Fruit fly (Drosophila melanogaster) whole organism, wandering third instar larva: Measurements from ENCODE around the gene CG43137.

Experiments used
- Dfd ChIP-seq: fragments of >200 bp; optimal IDR thresholded peaks from 2 replicates; lab custom pipeline; 2017; ENCODE audit warnings: missing biosample characterization, missing genetic modification characterization
- Hnf4 ChIP-seq: fragments of 200-800 bp; sonication (Bioruptor generic); optimal IDR thresholded peaks from 2 replicates; lab custom pipeline; 2016; ENCODE audit warnings: missing biosample characterization, mild to moderate bottlenecking, missing genetic modification characterization
- Hr78 ChIP-seq: fragments of >200 bp; optimal IDR thresholded peaks from 2 replicates; lab custom pipeline; 2017; ENCODE audit warnings: missing biosample characterization, missing genetic modification characterization
- Hr83 ChIP-seq: fragments of 200-300 bp; sonication (Bioruptor generic); optimal IDR thresholded peaks from 2 replicates; lab custom pipeline; 2016; ENCODE audit warnings: missing biosample characterization, mild to moderate bottlenecking, missing genetic modification characterization, moderate library complexity; ENCODE audit not compliant: poor library complexity, severe bottlenecking
- Mio ChIP-seq: sonication (Bioruptor generic); optimal IDR thresholded peaks from 2 replicates; lab custom pipeline; 2016; ENCODE audit warnings: missing biosample characterization, missing genetic modification characterization
- OdsH ChIP-seq: fragments of 200-800 bp; sonication (Bioruptor generic); optimal IDR thresholded peaks from 2 replicates; lab custom pipeline; 2016; ENCODE audit warnings: missing biosample characterization, mild to moderate bottlenecking, missing genetic modification characterization
- brk ChIP-seq: fragments of 200-800 bp; sonication (Bioruptor generic); optimal IDR thresholded peaks from 2 replicates; lab custom pipeline; 2016; ENCODE audit warnings: missing biosample characterization, mild to moderate bottlenecking, missing genetic modification characterization
- dl ChIP-seq, 2 experiments: fragments of 175-275, 200-275 bp in 1 of 2; fragments of 200-275 bp in 1 of 2; sonication (Bioruptor generic); optimal IDR thresholded peaks; lab custom pipeline; 2018; ENCODE audit warnings: mild to moderate bottlenecking in 2 of 2, missing biosample characterization in 2 of 2, missing genetic modification characterization in 2 of 2, moderate library complexity in 2 of 2; ENCODE audit not compliant: partially characterized antibody in 2 of 2, insufficient read depth in 1 of 2
- dsf ChIP-seq: sonication (Bioruptor generic); optimal IDR thresholded peaks from 2 replicates; lab custom pipeline; 2016; ENCODE audit warnings: missing biosample characterization, missing genetic modification characterization, borderline replicate concordance
- h ChIP-seq: fragments of 200-800 bp; sonication (Bioruptor generic); optimal IDR thresholded peaks from 3 replicates; lab custom pipeline; 2016; ENCODE audit warnings: missing biosample characterization, mild to moderate bottlenecking, missing genetic modification characterization
- psq ChIP-seq: fragments of 200-800 bp; sonication (Bioruptor generic); optimal IDR thresholded peaks from 3 replicates; lab custom pipeline; 2017; ENCODE audit warnings: missing biosample characterization, mild to moderate bottlenecking, missing genetic modification characterization, moderate library complexity
- sage ChIP-seq: fragments of 200-800 bp; sonication (Bioruptor generic); optimal IDR thresholded peaks from 2 replicates; lab custom pipeline; 2016; ENCODE audit warnings: missing biosample characterization, mild to moderate bottlenecking, missing genetic modification characterization
- usp ChIP-seq: fragments of >200 bp; optimal IDR thresholded peaks from 2 replicates; lab custom pipeline; 2017; ENCODE audit warnings: missing biosample characterization, missing genetic modification characterization

- no peak for TF ChIP-seq Mio
- TF ChIP-seq psq = no peak
- no peak for TF ChIP-seq Hr83 (GFP tag; lab: Kevin White, UChicago)
- no peak for TF ChIP-seq Hr78
- TF ChIP-seq Hnf4 (GFP tag; lab: Kevin White, UChicago) = no peak
- no peak for TF ChIP-seq Dfd (GFP tag; lab: Kevin White, UChicago)
- TF ChIP-seq dsf (GFP tag; lab: Kevin White, UChicago) = no peak
- no peak for TF ChIP-seq h (GFP tag; lab: Kevin White, UChicago)
- TF ChIP-seq usp (GFP tag; lab: Kevin White, UChicago) = no peak
- TF ChIP-seq OdsH (GFP tag; lab: Kevin White, UChicago) = no peak
- TF ChIP-seq dl (GFP tag; optimal IDR thresholded peaks at IDR 0.05; lab: Kevin White, UChicago; ENCODE audit: insufficient read depth in 1 of 2, partially characterized antibody in 2 of 2) = no peak
- no peak for TF ChIP-seq sage (GFP tag; lab: Kevin White, UChicago)
- no peak for TF ChIP-seq brk (GFP tag; lab: Kevin White, UChicago)
Observed at dm6 chrX:5892512-5892911, 27.6 kb upstream of the CG43137 start.
